Fruit fly (Drosophila melanogaster) whole organism, embryonic: ENCODE data around the gene GNBP1.

Source experiments
- Antp ChIP-seq: fragments of 200-800 bp; sonication (Bioruptor generic); optimal IDR thresholded peaks from 3 replicates; lab custom pipeline; 2016; ENCODE audit warnings: missing biosample characterization, missing genetic modification characterization
- Bgb ChIP-seq: fragments of 200-800 bp; sonication (Bioruptor generic); IDR thresholded peaks from 2 replicates; pipeline ENCODE4 v1.3.6; 2022; ENCODE audit warnings: missing biosample characterization, missing genetic modification characterization; ENCODE audit not compliant: partially characterized antibody
- CG10209 ChIP-seq: fragments of 200-800 bp; sonication (Bioruptor generic); optimal IDR thresholded peaks from 3 replicates; lab custom pipeline; 2017; ENCODE audit warnings: missing biosample characterization, mild to moderate bottlenecking, missing genetic modification characterization, missing genetic modification reagents
- CG10565 ChIP-seq: fragments of 200-800 bp; sonication (Bioruptor generic); optimal IDR thresholded peaks from 3 replicates; lab custom pipeline; 2016; ENCODE audit warnings: missing biosample characterization, mild to moderate bottlenecking, missing genetic modification characterization
- CG11085 ChIP-seq: fragments of 200-800 bp; sonication (Bioruptor generic); IDR thresholded peaks from 2 replicates; pipeline ENCODE4 v1.3.6; 2022; ENCODE audit warnings: missing biosample characterization, missing genetic modification characterization
- CG12659 ChIP-seq: fragments of 200-800 bp; sonication (Bioruptor generic); optimal IDR thresholded peaks from 3 replicates; lab custom pipeline; 2017; ENCODE audit warnings: mild to moderate bottlenecking, missing biosample characterization, missing genetic modification reagents, missing genetic modification characterization
- CG14667 ChIP-seq: fragments of 200-800 bp; sonication (Bioruptor generic); IDR thresholded peaks from 2 replicates; pipeline ENCODE4 v1.3.6; 2022; ENCODE audit warnings: missing biosample characterization, missing genetic modification characterization
- CG1603 ChIP-seq: fragments of 200-800 bp; sonication (Bioruptor generic); optimal IDR thresholded peaks from 2 replicates; lab custom pipeline; 2019; ENCODE audit warnings: missing biosample characterization, mild to moderate bottlenecking, missing genetic modification characterization, moderate library complexity
- CG31224 ChIP-seq: fragments of 200-800 bp; sonication (Bioruptor generic); IDR thresholded peaks from 2 replicates; pipeline ENCODE4 v1.3.6; 2022; ENCODE audit warnings: missing biosample characterization, missing genetic modification characterization
- CG34422 ChIP-seq: fragments of 200-800 bp; sonication (Bioruptor generic); IDR thresholded peaks from 3 replicates; pipeline ENCODE4 v1.3.6; 2022; ENCODE audit warnings: missing biosample characterization, missing genetic modification characterization
- CG3847 ChIP-seq: fragments of 200-800 bp; sonication (Bioruptor generic); IDR thresholded peaks from 2 replicates; pipeline ENCODE4 v1.3.6; 2022; ENCODE audit warnings: missing biosample characterization, missing genetic modification characterization
- CG4617 ChIP-seq: fragments of 200-800 bp; sonication (Bioruptor generic); optimal IDR thresholded peaks from 3 replicates; lab custom pipeline; 2016; ENCODE audit warnings: missing biosample characterization, missing genetic modification characterization, borderline replicate concordance
- CG6175 ChIP-seq: fragments of 200-800 bp; sonication (Bioruptor generic); IDR thresholded peaks from 3 replicates; pipeline ENCODE4 v1.3.6; 2022; ENCODE audit warnings: missing biosample characterization, missing genetic modification characterization
- CG7987 ChIP-seq: fragments of 200-800 bp; sonication (Bioruptor generic); optimal IDR thresholded peaks from 2 replicates; lab custom pipeline; 2018; ENCODE audit warnings: missing biosample characterization, mild to moderate bottlenecking, missing genetic modification characterization, moderate library complexity
- CG8388 ChIP-seq: fragments of 200-800 bp; sonication (Bioruptor generic); optimal IDR thresholded peaks from 2 replicates; lab custom pipeline; 2019; ENCODE audit warnings: missing biosample characterization, mild to moderate bottlenecking, missing genetic modification characterization, moderate library complexity
- Chrac-16 ChIP-seq: fragments of 200-800 bp; sonication (Bioruptor generic); optimal IDR thresholded peaks from 3 replicates; lab custom pipeline; 2016; ENCODE audit warnings: missing biosample characterization, missing genetic modification characterization
- CkIIα-i1 ChIP-seq: fragments of 200-800 bp; sonication (Bioruptor generic); IDR thresholded peaks from 2 replicates; pipeline ENCODE4 v1.3.6; 2022; ENCODE audit warnings: missing biosample characterization, missing genetic modification characterization
- Dip2 ChIP-seq: fragments of 200-800 bp; sonication (Bioruptor generic); IDR thresholded peaks from 2 replicates; pipeline ENCODE4 v1.3.6; 2022; ENCODE audit warnings: missing biosample characterization, missing genetic modification characterization
- Dp ChIP-seq: fragments of 200-800 bp; sonication (Bioruptor generic); optimal IDR thresholded peaks from 2 replicates; lab custom pipeline; 2018; ENCODE audit warnings: missing biosample characterization, mild to moderate bottlenecking, missing genetic modification characterization, moderate library complexity
- E2f2 ChIP-seq: fragments of 200-800 bp; sonication (Bioruptor generic); IDR thresholded peaks from 2 replicates; pipeline ENCODE4 v1.3.6; 2022; ENCODE audit warnings: missing biosample characterization, missing genetic modification characterization
- GATAe ChIP-seq: fragments of 200-800 bp; sonication (Bioruptor generic); conservative IDR thresholded peaks from 2 replicates; pipeline ENCODE4 v1.3.6; 2022; ENCODE audit warnings: missing biosample characterization, missing genetic modification characterization
- H15 ChIP-seq: fragments of 200-800 bp; sonication (Bioruptor generic); IDR thresholded peaks from 3 replicates; pipeline ENCODE4 v1.3.6; 2022; ENCODE audit warnings: missing biosample characterization, missing genetic modification characterization
- H2.0 ChIP-seq: fragments of 200-800 bp; sonication (Bioruptor generic); IDR thresholded peaks from 2 replicates; pipeline ENCODE4 v1.3.6; 2022; ENCODE audit warnings: missing biosample characterization, missing genetic modification characterization
- HLH54F ChIP-seq: fragments of 200-800 bp; sonication (Bioruptor generic); optimal IDR thresholded peaks from 3 replicates; lab custom pipeline; 2016; ENCODE audit warnings: missing biosample characterization, missing genetic modification characterization
- HmgZ ChIP-seq: fragments of 200-800 bp; sonication (Bioruptor generic); optimal IDR thresholded peaks from 2 replicates; lab custom pipeline; 2018; ENCODE audit warnings: missing biosample characterization, mild to moderate bottlenecking, missing genetic modification characterization
- Hr78 ChIP-seq, 2 experiments: fragments of 200-800 bp in 1 of 2; fragments of >200 bp in 1 of 2; sonication (Bioruptor generic) in 1 of 2; optimal IDR thresholded peaks; 2 replicates each; lab custom pipeline; 2017 to 2019; ENCODE audit warnings: missing biosample characterization in 2 of 2, missing genetic modification characterization in 2 of 2, mild to moderate bottlenecking in 1 of 2, moderate library complexity in 1 of 2
- Kr ChIP-seq: fragments of 200-800 bp; sonication (Bioruptor generic); optimal IDR thresholded peaks from 2 replicates; lab custom pipeline; 2017; ENCODE audit warnings: missing biosample characterization, mild to moderate bottlenecking, missing genetic modification characterization
- MESR4 ChIP-seq: fragments of 200-800 bp; sonication (Bioruptor generic); optimal IDR thresholded peaks from 2 replicates; lab custom pipeline; 2018; ENCODE audit warnings: missing biosample characterization, mild to moderate bottlenecking, missing genetic modification characterization, moderate library complexity
- Neu2 ChIP-seq: fragments of 200-800 bp; sonication (Bioruptor generic); optimal IDR thresholded peaks from 3 replicates; lab custom pipeline; 2016; ENCODE audit warnings: missing biosample characterization, missing genetic modification characterization, borderline replicate concordance
- Oaz ChIP-seq: fragments of 200-800 bp; sonication (Bioruptor generic); IDR thresholded peaks from 2 replicates; pipeline ENCODE4 v1.3.6; 2022; ENCODE audit warnings: missing biosample characterization, missing genetic modification characterization
- ab ChIP-seq: fragments of 200-800 bp; sonication (Bioruptor generic); optimal IDR thresholded peaks from 2 replicates; lab custom pipeline; 2016; ENCODE audit warnings: missing biosample characterization, missing genetic modification characterization
- bigmax ChIP-seq: fragments of 200-800 bp; sonication (Bioruptor generic); optimal IDR thresholded peaks from 2 replicates; lab custom pipeline; 2018; ENCODE audit warnings: missing biosample characterization, mild to moderate bottlenecking, missing genetic modification characterization
- chn ChIP-seq: fragments of 200-800 bp; sonication (Bioruptor generic); optimal IDR thresholded peaks from 2 replicates; lab custom pipeline; 2016; ENCODE audit warnings: missing biosample characterization, missing genetic modification characterization
- crp ChIP-seq, 2 experiments: fragments of 200-800 bp; sonication (Bioruptor generic); optimal IDR thresholded peaks; 2 replicates in 1 of 2; 3 replicates in 1 of 2; lab custom pipeline; 2017; ENCODE audit warnings: missing biosample characterization in 2 of 2, missing genetic modification characterization in 2 of 2, mild to moderate bottlenecking in 1 of 2, moderate library complexity in 1 of 2
- dan ChIP-seq: fragments of 200-800 bp; sonication (Bioruptor generic); IDR thresholded peaks from 2 replicates; pipeline ENCODE4 v1.3.6; 2022; ENCODE audit warnings: missing biosample characterization, missing genetic modification characterization
- fd64A ChIP-seq: fragments of 200-800 bp; sonication (Bioruptor generic); optimal IDR thresholded peaks from 3 replicates; lab custom pipeline; 2018; ENCODE audit warnings: missing biosample characterization, mild to moderate bottlenecking, missing genetic modification characterization
- gcm2 ChIP-seq: fragments of 200-800 bp; sonication (Bioruptor generic); optimal IDR thresholded peaks from 2 replicates; lab custom pipeline; 2016; ENCODE audit warnings: missing biosample characterization, missing genetic modification characterization
- gfzf ChIP-seq: fragments of 200-800 bp; sonication (Bioruptor generic); optimal IDR thresholded peaks from 2 replicates; lab custom pipeline; 2016; ENCODE audit warnings: missing biosample characterization, mild to moderate bottlenecking, missing genetic modification characterization, moderate library complexity
- gsb ChIP-seq: fragments of 200-800 bp; sonication (Bioruptor generic); IDR thresholded peaks from 2 replicates; pipeline ENCODE4 v1.3.6; 2022; ENCODE audit warnings: missing biosample characterization, missing genetic modification characterization
- gsb-n ChIP-seq: fragments of 200-800 bp; sonication (Bioruptor generic); optimal IDR thresholded peaks from 3 replicates; lab custom pipeline; 2018; ENCODE audit warnings: missing biosample characterization, mild to moderate bottlenecking, missing genetic modification characterization
- insv ChIP-seq, 2 experiments: fragments of 200-800 bp; sonication (Bioruptor generic); optimal IDR thresholded peaks; 3 replicates each; lab custom pipeline; 2016 to 2018; ENCODE audit warnings: missing biosample characterization in 2 of 2, missing genetic modification characterization in 2 of 2
- jing ChIP-seq: fragments of 200-800 bp; sonication (Bioruptor generic); optimal IDR thresholded peaks from 2 replicates; lab custom pipeline; 2018; ENCODE audit warnings: missing biosample characterization, mild to moderate bottlenecking, missing genetic modification characterization
- kni ChIP-seq: fragments of 200-800 bp; sonication (Bioruptor generic); optimal IDR thresholded peaks from 3 replicates; lab custom pipeline; 2017; ENCODE audit warnings: mild to moderate bottlenecking, missing biosample characterization, missing genetic modification reagents, missing genetic modification characterization
- odd ChIP-seq: fragments of 200-800 bp; sonication (Bioruptor generic); optimal IDR thresholded peaks from 2 replicates; lab custom pipeline; 2017; ENCODE audit warnings: missing biosample characterization, mild to moderate bottlenecking, missing genetic modification characterization
- pb ChIP-seq: fragments of 200-800 bp; sonication (Bioruptor generic); optimal IDR thresholded peaks from 3 replicates; lab custom pipeline; 2016; ENCODE audit warnings: missing biosample characterization, missing genetic modification characterization
- schlank ChIP-seq: fragments of 200-800 bp; sonication (Bioruptor generic); optimal IDR thresholded peaks from 2 replicates; lab custom pipeline; 2018; ENCODE audit warnings: missing biosample characterization, mild to moderate bottlenecking, missing genetic modification characterization
- sr ChIP-seq: fragments of 200-800 bp; sonication (Bioruptor generic); IDR thresholded peaks from 3 replicates; pipeline ENCODE4 v1.3.6; 2022; ENCODE audit warnings: missing biosample characterization, missing genetic modification characterization
- tgo ChIP-seq: fragments of 200-800 bp; sonication (Bioruptor generic); IDR thresholded peaks from 3 replicates; pipeline ENCODE4 v1.3.6; 2022; ENCODE audit warnings: missing biosample characterization, missing genetic modification characterization
- tup ChIP-seq: fragments of 200-800 bp; sonication (Bioruptor generic); optimal IDR thresholded peaks from 2 replicates; lab custom pipeline; 2016; ENCODE audit warnings: missing biosample characterization, mild to moderate bottlenecking, missing genetic modification characterization, moderate library complexity
- z ChIP-seq: fragments of 200-800 bp; sonication (Bioruptor generic); IDR thresholded peaks from 3 replicates; pipeline ENCODE4 v1.3.6; 2022; ENCODE audit warnings: missing biosample characterization, missing genetic modification characterization

The GNBP1 gene

DNA sequence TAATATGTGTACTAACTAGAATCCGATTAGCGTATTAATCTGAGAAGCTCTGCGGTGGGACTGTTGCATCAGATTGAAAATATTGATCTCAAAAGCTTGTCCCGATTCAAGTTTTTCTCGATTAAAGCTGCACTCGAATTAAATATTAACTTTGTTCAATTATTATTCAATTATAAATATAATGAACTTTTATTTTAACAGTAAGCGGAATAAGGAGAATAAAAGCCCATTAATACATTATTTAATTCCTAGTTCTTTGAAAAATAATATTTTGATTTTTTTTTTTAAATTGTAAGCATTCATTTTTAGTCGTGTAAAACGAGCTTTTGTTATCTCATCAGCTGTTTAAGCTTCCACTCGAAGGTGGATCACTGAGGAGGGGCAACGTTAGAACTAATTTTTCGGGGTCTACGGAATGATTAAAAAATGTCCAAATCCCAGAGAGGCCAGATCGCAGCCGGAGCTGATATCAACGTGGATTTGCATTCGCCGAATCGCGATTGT lies at the start of gene GNBP1, which contains the start of gene GNBP2 (continued):
- 0 out of 3 replicates have a peak, but pooled peaks have one; percentile 26 for TF ChIP-seq H15 (GFP tag; lab: Robert Waterston, UW)
- TF ChIP-seq kni (GFP tag; lab: Kevin White, UChicago): no peak
- TF ChIP-seq Bgb (GFP tag; lab: Robert Waterston, UW): no peak
- TF ChIP-seq schlank (tag; lab: Kevin White, UChicago): no peak
- TF ChIP-seq fd64A (GFP tag; lab: Kevin White, UChicago): no peak
- TF ChIP-seq Antp (GFP tag; lab: Kevin White, UChicago): no peak
- no peak for TF ChIP-seq ab (GFP tag; lab: Kevin White, UChicago)
- TF ChIP-seq gfzf (GFP tag; lab: Kevin White, UChicago): no peak
- no peak for TF ChIP-seq bigmax (GFP tag; lab: Kevin White, UChicago)
- TF ChIP-seq tup (GFP tag; lab: Kevin White, UChicago): no peak
- TF ChIP-seq Kr (GFP tag; lab: Kevin White, UChicago): no peak
- peak; percentile 32 for TF ChIP-seq CG12659 (GFP tag; lab: Kevin White, UChicago)
- TF ChIP-seq CkIIα-i1 (GFP tag; lab: Robert Waterston, UW): no peak
- no peak for TF ChIP-seq insv (GFP tag; optimal IDR thresholded peaks at IDR 0.05; lab: Kevin White, UChicago)
- TF ChIP-seq CG7987 (GFP tag; lab: Kevin White, UChicago): no peak
- no peak for TF ChIP-seq Chrac-16 (GFP tag; lab: Kevin White, UChicago)
- 0 out of 3 replicates have a peak, but pooled peaks have one; percentile 10 for TF ChIP-seq CG34422 (GFP tag; lab: Robert Waterston, UW)
- TF ChIP-seq gcm2 (GFP tag; lab: Kevin White, UChicago): no peak
- TF ChIP-seq odd (GFP tag; lab: Kevin White, UChicago): no peak
- TF ChIP-seq CG10209 (GFP tag; lab: Kevin White, UChicago): peak; percentile 4
- TF ChIP-seq sr (GFP tag; lab: Robert Waterston, UW): no peak
- TF ChIP-seq crp (GFP tag; optimal IDR thresholded peaks at IDR 0.05; lab: Kevin White, UChicago): peak in 1 of 2 experiments; percentile 60
- TF ChIP-seq CG4617: no peak
- TF ChIP-seq jing (GFP tag; lab: Kevin White, UChicago): no peak
- TF ChIP-seq Dp (GFP tag; lab: Kevin White, UChicago): no peak
- no peak for TF ChIP-seq z (GFP tag; lab: Robert Waterston, UW)
- TF ChIP-seq E2f2 (GFP tag; lab: Robert Waterston, UW): peak; percentile 13; the same call in 1 of the 2 replicates
- TF ChIP-seq dan: no peak
- TF ChIP-seq Dip2: no peak
- TF ChIP-seq CG14667: peak; percentile 53; the same call in 1 of the 2 replicates
- TF ChIP-seq HmgZ (tag; lab: Kevin White, UChicago): no peak
- no peak for TF ChIP-seq CG1603 (tag; lab: Kevin White, UChicago)
- peak; percentile 56 for TF ChIP-seq CG8388 (GFP tag; lab: Kevin White, UChicago)
- TF ChIP-seq GATAe (GFP tag; lab: Robert Waterston, UW): no peak
- TF ChIP-seq CG31224 (GFP tag; lab: Robert Waterston, UW): no peak
- TF ChIP-seq CG6175 (GFP tag; lab: Robert Waterston, UW): no peak
- TF ChIP-seq Neu2 (GFP tag; lab: Kevin White, UChicago): no peak
- no peak for TF ChIP-seq pb (GFP tag; lab: Kevin White, UChicago)
- TF ChIP-seq Hr78 (GFP tag; optimal IDR thresholded peaks at IDR 0.05; lab: Kevin White, UChicago): no peak
- TF ChIP-seq CG10565: no peak
- TF ChIP-seq CG11085 (GFP tag; lab: Robert Waterston, UW): no peak
- TF ChIP-seq chn (GFP tag; lab: Kevin White, UChicago): no peak
- TF ChIP-seq tgo: peak; percentile 77
- peak; percentile 44; the same call in 1 of the 2 replicates for TF ChIP-seq Oaz (GFP tag; lab: Robert Waterston, UW)
- TF ChIP-seq gsb-n: peak; percentile 51
- TF ChIP-seq CG3847 (GFP tag; lab: Robert Waterston, UW): peak; percentile 56
- TF ChIP-seq gsb (GFP tag; lab: Robert Waterston, UW): peak; percentile 61; the same call in 1 of the 2 replicates
- no peak for TF ChIP-seq HLH54F (GFP tag; lab: Kevin White, UChicago)
- 0 out of 2 replicates have a peak, but pooled peaks have one; percentile 7 for TF ChIP-seq H2.0 (GFP tag; lab: Robert Waterston, UW)
- no peak for TF ChIP-seq MESR4
